Worm (Caenorhabditis elegans) whole organism, L2 larva: ENCODE data around the gene F17E9.15.

Experiments used
- R02D3.7 ChIP-seq: fragments of 150-350 bp; optimal IDR thresholded peaks from 2 replicates; lab custom pipeline; 2014; ENCODE audit warnings: missing biosample characterization, missing genetic modification characterization
- ama-1 ChIP-seq: fragments of 150-350 bp; optimal IDR thresholded peaks from 2 replicates; lab custom pipeline; 2018; ENCODE audit warnings: inconsistent platforms
- egl-27 ChIP-seq: sonication (generic microtip); optimal IDR thresholded peaks from 3 replicates; lab custom pipeline; 2017; ENCODE audit warnings: missing biosample characterization, missing genetic modification reagents, missing genetic modification characterization
- fos-1 ChIP-seq: fragments of 150-350 bp; optimal IDR thresholded peaks from 2 replicates; lab custom pipeline; 2014; ENCODE audit warnings: missing biosample characterization, missing genetic modification characterization
- lin-39 ChIP-seq: fragments of 150-350 bp; optimal IDR thresholded peaks from 2 replicates; lab custom pipeline; 2014; ENCODE audit warnings: missing biosample characterization, missing genetic modification reagents, missing genetic modification characterization
- nhr-10 ChIP-seq: sonication (generic microtip); optimal IDR thresholded peaks from 2 replicates; lab custom pipeline; 2017; ENCODE audit warnings: missing biosample characterization, missing genetic modification characterization
- nhr-12 ChIP-seq: fragments of 150-350 bp; optimal IDR thresholded peaks from 2 replicates; lab custom pipeline; 2014; ENCODE audit warnings: missing biosample characterization, missing genetic modification characterization
- nhr-25 ChIP-seq: fragments of 150-350 bp; sonication (generic microtip); optimal IDR thresholded peaks from 3 replicates; lab custom pipeline; 2014; ENCODE audit warnings: missing biosample characterization, missing genetic modification characterization
- peb-1 ChIP-seq: fragments of 150-350 bp; optimal IDR thresholded peaks from 2 replicates; lab custom pipeline; 2014; ENCODE audit warnings: missing biosample characterization, missing genetic modification characterization
- snpc-4 ChIP-seq: fragments of 150-350 bp; optimal IDR thresholded peaks from 2 replicates; lab custom pipeline; 2014; ENCODE audit warnings: missing biosample characterization, missing genetic modification characterization
- unc-39 ChIP-seq: fragments of 150-350 bp; optimal IDR thresholded peaks from 2 replicates; lab custom pipeline; 2014; ENCODE audit warnings: missing biosample characterization, missing genetic modification characterization
- unc-62 ChIP-seq: fragments of 150-350 bp; optimal IDR thresholded peaks from 2 replicates; lab custom pipeline; 2014; ENCODE audit warnings: missing biosample characterization, missing genetic modification reagents, missing genetic modification characterization
- ztf-1 ChIP-seq: fragments of 200-800 bp; sonication (Bioruptor generic); conservative IDR thresholded peaks from 2 replicates; pipeline ENCODE4 v1.3.6; 2022; ENCODE audit warnings: missing genetic modification characterization, missing compliant biosample characterization
- ztf-11 ChIP-seq: sonication (generic microtip); optimal IDR thresholded peaks from 2 replicates; lab custom pipeline; 2017; ENCODE audit warnings: missing biosample characterization, missing genetic modification characterization

DNA sequence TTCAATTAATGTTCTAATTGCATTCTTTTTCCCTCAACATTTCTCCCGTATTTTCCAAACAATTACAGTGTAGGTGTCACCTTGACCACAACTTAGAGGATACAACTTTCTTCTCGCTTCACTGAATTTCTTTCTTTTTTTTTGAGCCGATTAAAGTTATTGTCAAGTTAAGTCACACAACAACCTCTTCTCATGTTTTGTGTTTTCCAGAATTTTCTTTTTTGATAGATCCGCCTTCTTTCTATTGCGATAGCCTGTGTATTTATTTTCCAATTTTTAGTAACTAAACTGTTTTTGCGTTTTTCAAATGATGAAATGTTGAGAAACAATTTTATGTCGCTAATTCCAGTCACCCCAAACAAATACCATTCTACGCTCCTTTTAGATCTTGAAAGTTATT lies 21.6 kb upstream of the F17E9.15 start, which contains the start of gene F35H10.3:
- TF ChIP-seq R02D3.7 = no peak
- no peak for TF ChIP-seq nhr-12 (tag; lab: Kevin White, UChicago)
- TF ChIP-seq ztf-1 (GFP tag; lab: Robert Waterston, UW) = no peak
- TF ChIP-seq peb-1 (tag; lab: Kevin White, UChicago) = no peak
- TF ChIP-seq unc-62 (GFP tag; lab: Kevin White, UChicago) = no peak
- no peak for TF ChIP-seq ama-1
- TF ChIP-seq nhr-25 (tag; lab: Kevin White, UChicago) = no peak
- no peak for TF ChIP-seq egl-27 (tag; lab: Kevin White, UChicago)
- TF ChIP-seq snpc-4 = no peak
- TF ChIP-seq lin-39 (tag; lab: Kevin White, UChicago) = no peak
- TF ChIP-seq ztf-11 = no peak
- no peak for TF ChIP-seq fos-1 (tag; lab: Kevin White, UChicago)
- TF ChIP-seq unc-39 (tag; lab: Kevin White, UChicago) = no peak
- TF ChIP-seq nhr-10 (tag; lab: Kevin White, UChicago) = no peak
